Fruit fly (Drosophila melanogaster) S2 (cell line): ENCODE measurements around the gene CG43064.

Source experiments
- CG8478 ChIP-seq: fragments of >200 bp; optimal IDR thresholded peaks from 2 replicates; lab custom pipeline; 2018
- CTCF ChIP-seq, 2 experiments: fragments of >200 bp; optimal IDR thresholded peaks; 2 replicates each; lab custom pipeline; 2018

CG43064 gene

DNA sequence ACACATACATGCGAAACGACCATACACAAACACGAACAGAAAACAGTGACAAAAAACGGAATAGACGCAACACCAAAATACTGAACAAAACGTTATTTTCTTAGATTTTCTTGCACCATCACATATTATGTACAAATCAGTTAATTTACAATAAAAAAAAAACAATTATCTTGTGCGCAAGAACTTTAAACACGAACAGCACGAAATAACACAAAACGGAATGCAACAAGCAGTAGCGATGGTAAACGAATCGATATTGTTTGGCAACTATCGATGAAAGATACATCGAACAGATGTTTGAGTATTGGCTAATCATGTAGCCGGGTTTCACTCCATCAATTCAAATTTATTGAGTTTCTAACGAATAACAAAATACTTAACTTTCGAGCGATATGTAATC, 46.7 kb downstream of the CG43064 start, which contains the start of gene Pi3K68D:
TSS of gene Pi3K68D (minus strand) at position 241 of the 400 bp plus-strand sequence.
- no peak for TF ChIP-seq CG8478 (lab: Kevin White, UChicago)
- TF ChIP-seq CTCF (optimal IDR thresholded peaks at IDR 0.05; lab: Kevin White, UChicago): peak; percentile 43 to 67

DNA sequence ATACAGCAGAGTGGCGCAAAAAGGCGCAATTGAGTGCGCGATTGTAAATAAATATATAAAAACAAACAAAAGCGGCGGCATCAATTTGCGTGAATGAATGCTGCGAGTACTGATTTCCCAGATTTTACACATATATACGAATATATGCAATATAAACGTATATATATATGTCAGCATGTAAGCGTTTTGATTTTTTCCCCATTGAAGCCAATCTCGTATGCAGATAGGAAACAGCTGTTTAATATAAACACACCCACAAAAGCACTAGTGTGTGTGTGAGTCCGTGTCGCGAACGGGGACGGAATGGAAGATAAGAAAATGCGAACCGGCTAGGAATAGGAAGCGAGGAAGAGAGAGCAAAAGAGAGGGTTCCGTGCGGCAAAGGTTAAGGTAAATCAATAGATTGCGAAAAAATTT, 47.6 kb downstream of the CG43064 start:
- no peak for TF ChIP-seq CTCF (optimal IDR thresholded peaks at IDR 0.05; lab: Kevin White, UChicago)
- no peak for TF ChIP-seq CG8478 (lab: Kevin White, UChicago)

- TF ChIP-seq CTCF (optimal IDR thresholded peaks at IDR 0.05; lab: Kevin White, UChicago): no peak
- TF ChIP-seq CG8478 (lab: Kevin White, UChicago): no peak
These were observed 48.3 kb downstream of the CG43064 start for dm6 chr3L:11788195-11788594.

DNA sequence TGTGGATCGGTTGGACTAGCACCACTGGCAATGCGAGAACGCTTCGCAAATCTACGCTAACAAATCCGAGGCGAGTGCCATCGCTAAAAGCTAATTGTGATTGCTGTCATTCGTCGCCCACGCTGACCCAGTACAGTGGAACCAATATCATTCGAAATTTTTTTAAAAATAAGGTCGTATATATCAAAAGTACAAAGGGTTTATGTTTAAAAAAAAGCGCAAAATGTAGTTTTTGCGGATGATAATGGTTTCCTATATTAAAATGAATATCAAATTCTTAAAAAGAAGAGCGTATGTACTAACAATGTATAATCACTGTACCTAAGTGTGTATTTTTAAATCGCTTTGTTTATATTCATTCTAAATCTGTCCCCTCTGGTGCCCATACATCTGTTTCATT, 51.2 kb downstream of the CG43064 start:
- no peak for TF ChIP-seq CG8478 (lab: Kevin White, UChicago)
- TF ChIP-seq CTCF (optimal IDR thresholded peaks at IDR 0.05; lab: Kevin White, UChicago): no peak
